Fruit fly (Drosophila melanogaster): ENCODE data around the gene Mst84B.

DNA sequence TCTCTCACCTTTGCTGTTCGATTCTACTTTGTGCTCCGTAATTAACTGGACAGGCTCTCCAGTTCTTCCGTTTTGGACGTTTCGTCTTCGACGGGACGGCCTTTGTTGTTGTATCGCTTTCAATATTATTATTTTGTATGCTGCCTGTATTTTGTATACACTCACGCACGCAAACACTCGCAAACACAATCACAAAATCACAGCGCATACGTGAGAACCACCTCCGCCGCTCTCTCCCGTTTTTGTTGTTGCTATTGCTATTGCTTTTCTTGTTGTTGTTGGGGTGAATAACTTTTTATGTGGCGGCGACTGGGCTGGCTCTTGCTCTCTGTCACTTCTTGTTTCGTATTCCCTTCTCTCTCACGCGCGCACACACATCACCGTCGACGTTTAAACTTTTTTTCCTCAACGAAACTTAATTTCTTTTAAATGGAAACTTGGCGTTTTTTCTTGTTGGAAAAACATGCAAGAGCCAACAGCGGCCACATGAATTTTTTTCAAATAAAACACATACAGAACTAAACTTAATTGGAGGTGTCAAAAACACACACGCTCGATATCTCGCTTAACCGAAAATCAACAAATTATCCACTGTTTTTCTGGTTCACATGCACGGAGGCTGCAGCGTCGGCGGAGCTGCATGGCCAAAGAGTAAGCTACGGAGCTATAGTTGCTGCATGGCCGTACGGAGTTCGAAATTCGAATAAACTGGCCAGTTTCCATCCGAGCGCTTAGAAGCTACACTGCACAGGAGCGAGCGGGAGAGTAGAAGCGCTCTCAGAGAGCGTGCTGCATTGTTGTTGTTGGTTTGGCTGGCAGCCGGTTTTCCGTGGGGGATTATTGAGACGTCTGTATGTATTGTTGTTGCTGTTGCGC, 46.0 kb downstream of the Mst84B start:
- TF ChIP-seq CG1620 (GFP tag; optimal IDR thresholded peaks at IDR 0.05) (no peak), Crg-1 (GFP tag; optimal IDR thresholded peaks at IDR 0.05) (no peak), toe (GFP tag; optimal IDR thresholded peaks at IDR 0.05) (no peak), CG12768 (GFP tag; optimal IDR thresholded peaks at IDR 0.05) (no peak), kay (GFP tag; ENCODE audit: borderline replicate concordance) (peak; percentile 38), CG33017 (tag; optimal IDR thresholded peaks at IDR 0.05) (no peak), CG11617 (GFP tag; optimal IDR thresholded peaks at IDR 0.05) (no peak), ovo (GFP tag; optimal IDR thresholded peaks at IDR 0.05) (no peak)

Measured in whole organism, adult.